Fruit fly (Drosophila melanogaster): ENCODE results near the gene Irp-1A.
A peak's percentile ranks its signal among the peaks of the same experiment; 100 is the strongest.

The Irp-1A gene

DNA sequence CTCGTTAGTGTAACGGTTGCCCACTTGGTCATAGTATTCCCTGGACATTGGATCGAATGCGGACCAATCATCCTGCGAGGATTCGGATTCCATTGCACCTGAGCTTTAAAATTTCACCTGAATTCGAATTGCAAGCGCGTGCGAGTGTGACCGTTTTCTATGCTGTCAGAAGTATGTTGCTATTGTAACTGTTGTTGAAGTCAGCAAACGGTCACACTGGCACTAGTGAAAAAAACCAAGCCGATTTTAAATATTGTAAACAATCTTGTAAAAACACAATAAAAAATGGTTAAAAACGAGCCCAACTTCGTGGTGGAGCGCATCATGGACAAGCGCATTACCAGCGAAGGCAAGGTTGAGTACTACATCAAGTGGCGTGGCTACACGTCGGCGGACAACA lies 21.0 kb upstream of the Irp-1A start, which contains the start of the genes vret and HP1c (continued):
- TF ChIP-seq Bgb (GFP tag; IDR thresholded peaks at IDR 0.05; ENCODE audit: partially characterized antibody) = 0 out of 2 replicates have a peak, but pooled peaks have one; percentile 10
- peak; percentile 97 for TF ChIP-seq CG1603 (tag; optimal IDR thresholded peaks at IDR 0.05)
- TF ChIP-seq CG8281 (tag; optimal IDR thresholded peaks at IDR 0.05) = no peak
- TF ChIP-seq CG10267 (tag; optimal IDR thresholded peaks at IDR 0.05) = no peak
- no peak for TF ChIP-seq chinmo (GFP tag; IDR thresholded peaks at IDR 0.05; ENCODE audit: partially characterized antibody)
- TF ChIP-seq CG4707 (GFP tag; optimal IDR thresholded peaks at IDR 0.05) = no peak
- no peak for TF ChIP-seq da (GFP tag; optimal IDR thresholded peaks at IDR 0.05)
- no peak for TF ChIP-seq br (optimal IDR thresholded peaks at IDR 0.05)
- TF ChIP-seq ems (GFP tag; optimal IDR thresholded peaks at IDR 0.05) = no peak
- no peak for TF ChIP-seq run (tag; optimal IDR thresholded peaks at IDR 0.05)
- TF ChIP-seq z (GFP tag; IDR thresholded peaks at IDR 0.05) = no peak
- TF ChIP-seq CG6791 (GFP tag; IDR thresholded peaks at IDR 0.05; ENCODE audit: partially characterized antibody) = peak; percentile 42; the same call in 1 of the 3 replicates
- TF ChIP-seq Stat92E (GFP tag; optimal IDR thresholded peaks at IDR 0.05) = no peak
- peak; percentile 23 for TF ChIP-seq phol (tag; optimal IDR thresholded peaks at IDR 0.05)
- no peak for TF ChIP-seq al (GFP tag; IDR thresholded peaks at IDR 0.05)
- no peak for TF ChIP-seq odd (GFP tag; optimal IDR thresholded peaks at IDR 0.05)
- no peak for TF ChIP-seq caup (GFP tag; optimal IDR thresholded peaks at IDR 0.05; ENCODE audit: severe bottlenecking)
- TF ChIP-seq mld (GFP tag; IDR thresholded peaks at IDR 0.05; ENCODE audit: partially characterized antibody) = no peak
- TF ChIP-seq Adf1 (GFP tag; IDR thresholded peaks at IDR 0.05) = no peak
- TF ChIP-seq CG34224 (GFP tag; IDR thresholded peaks at IDR 0.05; ENCODE audit: partially characterized antibody) = peak; percentile 37; the same call in 1 of the 3 replicates
- no peak for TF ChIP-seq tin (GFP tag; optimal IDR thresholded peaks at IDR 0.05)
- TF ChIP-seq sug (tag; optimal IDR thresholded peaks at IDR 0.05) = no peak
- TF ChIP-seq CG3407 (GFP tag; optimal IDR thresholded peaks at IDR 0.05) = no peak
- TF ChIP-seq pfk (GFP tag; optimal IDR thresholded peaks at IDR 0.05) = no peak
- TF ChIP-seq NC2α (GFP tag; optimal IDR thresholded peaks at IDR 0.05) = no peak
- TF ChIP-seq sr (GFP tag; IDR thresholded peaks at IDR 0.05) = no peak
- TF ChIP-seq CG2678 (tag; optimal IDR thresholded peaks at IDR 0.05) = no peak
- no peak for TF ChIP-seq CG9215 (GFP tag; IDR thresholded peaks at IDR 0.05)
- TF ChIP-seq lbe (GFP tag; optimal IDR thresholded peaks at IDR 0.05) = no peak
- TF ChIP-seq bowl (GFP tag; IDR thresholded peaks at IDR 0.05) = no peak
- no peak for TF ChIP-seq CG5245 (GFP tag; optimal IDR thresholded peaks at IDR 0.05)
- no peak for TF ChIP-seq Nf-YC (tag; optimal IDR thresholded peaks at IDR 0.05)
- no peak for TF ChIP-seq CG15011 (GFP tag; optimal IDR thresholded peaks at IDR 0.05)
- TF ChIP-seq Chrac-16 (GFP tag; optimal IDR thresholded peaks at IDR 0.05) = no peak
- TF ChIP-seq CG1024 (GFP tag; IDR thresholded peaks at IDR 0.05) = no peak
- TF ChIP-seq Dp (GFP tag; optimal IDR thresholded peaks at IDR 0.05) = peak; percentile 85
- peak; percentile 95 for TF ChIP-seq MBD-R2 (GFP tag; IDR thresholded peaks at IDR 0.05)
- TF ChIP-seq bigmax (GFP tag; optimal IDR thresholded peaks at IDR 0.05) = no peak
- no peak for TF ChIP-seq tap (tag; optimal IDR thresholded peaks at IDR 0.05)
- TF ChIP-seq CG7963 (GFP tag; IDR thresholded peaks at IDR 0.05; ENCODE audit: partially characterized antibody) = 0 out of 3 replicates have a peak, but pooled peaks have one; percentile 13
- no peak for TF ChIP-seq CG7556 (GFP tag; optimal IDR thresholded peaks at IDR 0.05)
- peak; percentile 61 for TF ChIP-seq Sin3A (optimal IDR thresholded peaks at IDR 0.05)
- no peak for TF ChIP-seq Dad (GFP tag; optimal IDR thresholded peaks at IDR 0.05)
- TF ChIP-seq Sry-δ (GFP tag; optimal IDR thresholded peaks at IDR 0.05) = peak; percentile 24
- TF ChIP-seq sob (GFP tag; IDR thresholded peaks at IDR 0.05) = no peak
- no peak for TF ChIP-seq croc (GFP tag; conservative IDR thresholded peaks at IDR 0.05)
- no peak for TF ChIP-seq wor (GFP tag; IDR thresholded peaks at IDR 0.05)
- no peak for TF ChIP-seq Atf3 (GFP tag; optimal IDR thresholded peaks at IDR 0.05)
- TF ChIP-seq CG9797 (GFP tag; optimal IDR thresholded peaks at IDR 0.05) = peak; percentile 85
- no peak for TF ChIP-seq zfh1 (GFP tag; IDR thresholded peaks at IDR 0.05)
- TF ChIP-seq fd64A (GFP tag; optimal IDR thresholded peaks at IDR 0.05) = no peak
- no peak for TF ChIP-seq tx (GFP tag; optimal IDR thresholded peaks at IDR 0.05)
